Fruit fly (Drosophila melanogaster): Measurements from ENCODE around the gene BBS8.
A peak's percentile ranks its signal among the peaks of the same experiment; 100 is the strongest.

The BBS8 gene

dm6 chr2L:471021-471479, 48.4 kb downstream of the BBS8 start (continued):
- TF ChIP-seq cad (GFP tag; optimal IDR thresholded peaks at IDR 0.05) (no peak), pita (GFP tag; optimal IDR thresholded peaks at IDR 0.05) (no peak), tup (GFP tag; optimal IDR thresholded peaks at IDR 0.05) (no peak), CG18764 (GFP tag; optimal IDR thresholded peaks at IDR 0.05) (no peak), CG17361 (GFP tag; IDR thresholded peaks at IDR 0.05) (no peak; the same call in 2 of the 3 replicates), tll (GFP tag; optimal IDR thresholded peaks at IDR 0.05) (no peak), ssp (GFP tag; IDR thresholded peaks at IDR 0.05) (no peak), lola (GFP tag; optimal IDR thresholded peaks at IDR 0.05) (peak in 2 of 3 experiments; percentile 27 to 31), CG15514 (GFP tag; optimal IDR thresholded peaks at IDR 0.05) (peak; percentile 37), CG31388 (GFP tag; optimal IDR thresholded peaks at IDR 0.05) (no peak), Drgx (GFP tag; IDR thresholded peaks at IDR 0.05) (0 out of 2 replicates have a peak, but pooled peaks have one; percentile 61), Sry-β (GFP tag; optimal IDR thresholded peaks at IDR 0.05) (no peak), fd96Cb (tag; optimal IDR thresholded peaks at IDR 0.05) (peak; percentile 71), CG1647 (GFP tag; optimal IDR thresholded peaks at IDR 0.05) (no peak), salm (tag; optimal IDR thresholded peaks at IDR 0.05) (peak; percentile 70), jigr1 (GFP tag; IDR thresholded peaks at IDR 0.05) (no peak), otp (GFP tag; IDR thresholded peaks at IDR 0.05) (no peak), CG34224 (GFP tag; IDR thresholded peaks at IDR 0.05; ENCODE audit: partially characterized antibody) (no peak), gt (GFP tag; IDR thresholded peaks at IDR 0.05) (no peak), CG2875 (GFP tag; optimal IDR thresholded peaks at IDR 0.05) (peak; percentile 45), Atf-2 (GFP tag; optimal IDR thresholded peaks at IDR 0.05) (no peak), CG12659 (GFP tag; optimal IDR thresholded peaks at IDR 0.05) (peak; percentile 8), ash1 (GFP tag; optimal IDR thresholded peaks at IDR 0.05) (no peak), Dbx (GFP tag; IDR thresholded peaks at IDR 0.05) (no peak), CG17385 (GFP tag; optimal IDR thresholded peaks at IDR 0.05) (peak; percentile 70), Deaf1 (tag; optimal IDR thresholded peaks at IDR 0.05) (no peak), sr (GFP tag; IDR thresholded peaks at IDR 0.05) (no peak), CG5180 (GFP tag; optimal IDR thresholded peaks at IDR 0.05) (no peak), CG10321 (GFP tag; IDR thresholded peaks at IDR 0.05) (no peak), knrl (GFP tag; IDR thresholded peaks at IDR 0.05; ENCODE audit: partially characterized antibody) (no peak), prd (optimal IDR thresholded peaks at IDR 0.05) (no peak), prd (GFP tag; IDR thresholded peaks at IDR 0.05) (no peak; the same call in 2 of the 3 replicates), CG8290 (GFP tag; optimal IDR thresholded peaks at IDR 0.05) (no peak), CG8290 (tag; optimal IDR thresholded peaks at IDR 0.05) (no peak), wor (GFP tag; IDR thresholded peaks at IDR 0.05) (no peak), psq (GFP tag; optimal IDR thresholded peaks at IDR 0.05) (no peak), CG4282 (GFP tag; optimal IDR thresholded peaks at IDR 0.05) (no peak), Dip3 (GFP tag; optimal IDR thresholded peaks at IDR 0.05) (no peak), CG9437 (GFP tag; optimal IDR thresholded peaks at IDR 0.05) (no peak), lbe (GFP tag; optimal IDR thresholded peaks at IDR 0.05) (peak; percentile 61), odd (GFP tag; optimal IDR thresholded peaks at IDR 0.05) (peak; percentile 40), Dad (GFP tag; optimal IDR thresholded peaks at IDR 0.05) (no peak), tna (GFP tag; IDR thresholded peaks at IDR 0.05; ENCODE audit: partially characterized antibody) (no peak), sd (tag; optimal IDR thresholded peaks at IDR 0.05) (no peak), gsb-n (tag; optimal IDR thresholded peaks at IDR 0.05) (peak; percentile 60), org-1 (GFP tag; optimal IDR thresholded peaks at IDR 0.05) (peak; percentile 51), gsb (GFP tag; IDR thresholded peaks at IDR 0.05) (no peak), fd3F (GFP tag; optimal IDR thresholded peaks at IDR 0.05) (peak; percentile 41), CG15073 (GFP tag; optimal IDR thresholded peaks at IDR 0.05) (no peak), H2.0 (GFP tag; IDR thresholded peaks at IDR 0.05) (no peak), jing (GFP tag; optimal IDR thresholded peaks at IDR 0.05) (peak; percentile 49)
